Worm (Caenorhabditis elegans) whole organism, dauer: ENCODE measurements around the gene F44G4.3.

ENCODE experiments used
- unc-62 ChIP-seq: sonication (generic microtip); optimal IDR thresholded peaks from 2 replicates; lab custom pipeline; 2017; ENCODE audit warnings: missing biosample characterization, missing genetic modification reagents, missing genetic modification characterization

The F44G4.3 gene

ce11 chrII:8969251-8970183, 27.9 kb downstream of the F44G4.3 start, which contains the start of the genes szy-20 and C18E9.5:
TSS of gene szy-20 (minus strand) at chrII:8969333.
TSS of gene C18E9.5 (plus strand) at chrII:8969980.
- TF ChIP-seq unc-62 (GFP tag; lab: Kevin White, UChicago): no peak

- no peak for TF ChIP-seq unc-62 (GFP tag; lab: Kevin White, UChicago)
Observed at ce11 chrII:8964835-8965234, 32.6 kb downstream of the F44G4.3 start, which contains the start of the genes ndub-3 and C18E9.2. TSS of gene ndub-3 (minus strand) at chrII:8964890. TSS of gene C18E9.2 (plus strand) at chrII:8965006.

DNA sequence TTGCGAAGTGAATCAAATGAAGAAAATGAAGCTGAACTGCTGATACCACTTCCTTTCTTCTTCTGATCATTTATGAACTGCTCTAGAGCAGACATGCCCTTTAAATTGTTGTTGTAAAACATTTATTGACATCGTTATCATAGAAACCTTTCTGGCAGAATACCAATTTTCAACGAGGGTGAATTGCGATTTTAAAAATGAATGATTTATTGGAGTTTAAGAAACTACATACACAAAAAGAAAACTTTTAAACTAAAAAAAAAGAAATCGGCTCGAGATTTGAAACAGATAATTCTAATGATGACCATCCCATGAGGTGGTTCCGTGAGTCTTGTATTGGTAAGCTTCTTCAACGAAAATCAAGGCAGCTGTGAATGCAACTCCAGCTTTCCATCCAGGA, 33.4 kb downstream of the F44G4.3 start, which contains the start of gene sftd-3:
sftd-3 (minus strand) TSS at position 101 of the 400 bp plus-strand sequence.
- TF ChIP-seq unc-62 (GFP tag; lab: Kevin White, UChicago): no peak

ce11 chrII:8962206-8962605, 35.3 kb downstream of the F44G4.3 start:
- TF ChIP-seq unc-62 (GFP tag; lab: Kevin White, UChicago): no peak

- TF ChIP-seq unc-62 (GFP tag; lab: Kevin White, UChicago): no peak
Observed at ce11 chrII:8961450-8961849, 36.0 kb downstream of the F44G4.3 start.

DNA sequence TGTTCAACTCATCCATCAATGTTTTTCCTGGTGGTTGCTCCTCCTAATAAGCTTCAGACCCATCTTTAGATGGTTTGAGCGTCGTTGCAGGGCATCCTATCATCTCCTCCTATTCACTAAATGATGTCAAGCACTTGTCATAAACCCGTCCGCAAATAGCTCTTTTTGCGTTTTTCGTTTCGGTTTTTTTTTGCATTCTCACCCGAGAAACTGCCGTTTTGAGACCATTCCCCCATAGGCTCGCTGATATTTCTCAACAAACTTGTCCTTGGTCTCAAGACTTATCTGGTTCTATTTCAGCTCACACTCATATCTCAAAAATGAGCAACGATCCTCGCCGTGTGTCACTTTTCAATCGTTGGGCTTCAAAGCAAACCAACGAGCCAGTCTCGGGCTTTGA, 37.0 kb downstream of the F44G4.3 start, which contains the start of gene cal-2:
cal-2 (plus strand) TSS at position 301 of the 400 bp plus-strand sequence.
- TF ChIP-seq unc-62 (GFP tag; lab: Kevin White, UChicago): no peak

ce11 chrII:8959081-8959480, 38.4 kb downstream of the F44G4.3 start:
- no peak for TF ChIP-seq unc-62 (GFP tag; lab: Kevin White, UChicago)

DNA sequence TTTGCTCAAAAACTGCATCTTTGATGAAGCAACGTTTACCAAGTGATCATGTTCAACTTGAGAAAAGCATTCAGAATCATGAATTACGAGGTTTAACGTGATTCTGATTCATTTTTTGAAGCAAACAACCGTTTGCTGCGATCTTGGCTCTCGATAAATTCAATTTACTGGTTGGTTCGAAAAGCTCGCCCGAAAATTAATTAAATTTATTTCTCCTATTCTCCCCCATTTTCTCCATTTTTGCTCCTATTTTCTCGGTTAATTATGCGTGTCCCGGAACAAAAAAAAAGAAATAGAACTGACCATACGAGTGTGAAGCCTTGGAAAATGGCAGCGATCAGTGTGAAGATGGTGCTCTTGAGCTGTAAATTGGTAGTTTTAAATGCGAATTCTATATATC, 40.6 kb downstream of the F44G4.3 start:
- TF ChIP-seq unc-62 (GFP tag; lab: Kevin White, UChicago): no peak

ce11 chrII:8953703-8954102, 43.8 kb downstream of the F44G4.3 start:
- TF ChIP-seq unc-62 (GFP tag; lab: Kevin White, UChicago): no peak

- no peak for TF ChIP-seq unc-62 (GFP tag; lab: Kevin White, UChicago)
Observed at ce11 chrII:8951270-8951669, 46.2 kb downstream of the F44G4.3 start.

DNA sequence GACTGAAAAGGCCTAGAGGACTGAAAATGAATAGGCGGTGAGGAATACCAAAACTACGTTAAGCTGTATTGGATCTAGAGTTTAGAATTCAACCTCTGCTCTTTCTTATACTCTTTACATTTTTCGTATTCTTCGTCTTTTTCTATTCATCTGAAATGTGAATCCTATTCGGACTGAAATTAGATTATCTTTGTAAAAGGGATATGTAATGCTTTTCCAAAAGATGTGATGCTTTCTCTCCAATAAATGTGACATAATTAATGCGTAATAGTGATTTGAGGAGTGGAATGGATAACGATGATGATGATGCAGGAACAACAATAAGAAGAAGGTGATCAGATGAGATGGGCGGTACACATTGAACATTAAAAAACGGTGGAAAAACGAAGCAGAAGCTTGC, 48.8 kb downstream of the F44G4.3 start:
- TF ChIP-seq unc-62 (GFP tag; lab: Kevin White, UChicago): no peak

DNA sequence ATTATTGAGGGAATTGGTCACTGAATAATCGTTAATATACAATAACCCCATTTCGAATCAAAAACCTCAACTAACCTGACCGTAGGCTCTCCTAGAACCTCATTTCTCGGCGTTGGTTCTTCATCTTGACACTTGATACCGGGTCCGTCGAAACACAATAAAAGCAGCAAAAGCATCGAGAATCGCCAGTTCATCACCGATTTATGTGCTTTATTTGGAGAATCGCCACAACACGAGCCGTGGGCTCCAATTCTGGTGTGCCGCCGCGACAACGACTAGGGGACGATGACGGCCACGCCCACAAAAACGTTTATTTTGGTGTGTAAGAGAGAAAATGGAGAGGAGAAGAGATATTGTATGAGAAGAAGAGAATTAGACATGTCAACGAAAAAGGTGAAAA, 50.1 kb downstream of the F44G4.3 start, which contains the start of gene cutl-15:
cutl-15 (minus strand) TSS at position 298 of the 400 bp plus-strand sequence.
- no peak for TF ChIP-seq unc-62 (GFP tag; lab: Kevin White, UChicago)
